Worm (Caenorhabditis elegans): ENCODE measurements around the gene idpp-14.

DNA sequence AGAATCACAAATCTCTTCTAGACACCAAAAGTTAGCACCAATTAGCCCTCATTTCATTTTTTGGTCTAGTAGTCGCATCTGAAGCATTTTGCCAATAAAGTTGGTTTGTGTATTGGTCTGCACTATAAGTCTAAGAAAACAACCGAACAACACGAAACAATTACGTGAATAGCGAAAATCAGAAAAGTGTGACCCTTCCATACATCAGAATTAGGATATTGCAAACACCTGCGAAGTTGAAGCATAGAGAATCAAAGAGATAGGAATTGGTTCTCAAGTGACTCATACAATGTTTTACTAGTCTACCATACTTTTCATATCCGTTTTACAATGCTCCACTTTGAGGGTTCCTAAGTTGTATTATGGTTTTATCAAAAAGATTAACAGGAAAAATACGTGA is 35.0 kb downstream of the idpp-14 start:
- no peak for TF ChIP-seq F13C5.2 (tag; optimal IDR thresholded peaks at IDR 0.05)
- no peak for TF ChIP-seq hmg-4 (GFP tag; optimal IDR thresholded peaks at IDR 0.05)
- TF ChIP-seq tbx-11 (GFP tag; IDR thresholded peaks at IDR 0.05) = no peak
- TF ChIP-seq tbx-37 (GFP tag; conservative IDR thresholded peaks at IDR 0.05) = no peak
- TF ChIP-seq ets-7 (tag; optimal IDR thresholded peaks at IDR 0.05) = no peak
- TF ChIP-seq hmbx-1 (tag; optimal IDR thresholded peaks at IDR 0.05) = no peak
- TF ChIP-seq hnd-1 (tag; optimal IDR thresholded peaks at IDR 0.05) = no peak
